Worm (Caenorhabditis elegans): ENCODE data around the gene C05D2.8.

ce11 chrIII:5584647-5585046 is 25.5 kb downstream of the C05D2.8 start, which contains the start of gene F56D2.3:
- TF ChIP-seq ama-1 (optimal IDR thresholded peaks at IDR 0.05) (no peak), snpc-4 (tag; optimal IDR thresholded peaks at IDR 0.05) (no peak), nhr-48 (tag; optimal IDR thresholded peaks at IDR 0.05) (no peak), fkh-10 (GFP tag; optimal IDR thresholded peaks at IDR 0.05) (no peak), fos-1 (tag; optimal IDR thresholded peaks at IDR 0.05) (no peak), nhr-41 (GFP tag; IDR thresholded peaks at IDR 0.05) (no peak), F44E2.7 (GFP tag; IDR thresholded peaks at IDR 0.05) (no peak), ztf-11 (tag; optimal IDR thresholded peaks at IDR 0.05) (no peak), nhr-237 (tag; optimal IDR thresholded peaks at IDR 0.05) (no peak), unc-39 (tag; optimal IDR thresholded peaks at IDR 0.05) (no peak), nhr-76 (tag; optimal IDR thresholded peaks at IDR 0.05) (no peak), tag-97 (GFP tag; IDR thresholded peaks at IDR 0.05) (no peak), nhr-77 (tag; optimal IDR thresholded peaks at IDR 0.05) (no peak), cey-2 (tag; optimal IDR thresholded peaks at IDR 0.05; ENCODE audit: borderline replicate concordance, insufficient read depth) (no peak)

Data from whole organism, L4 larva.